Worm (Caenorhabditis elegans) whole organism, mixed stage, embryonic: ENCODE results near the gene pnk-4.

Experiments used
- M03D4.4 ChIP-seq: sonication (generic microtip); optimal IDR thresholded peaks from 2 replicates; lab custom pipeline; 2017; ENCODE audit warnings: mild to moderate bottlenecking, missing genetic modification characterization, missing compliant biosample characterization
- bed-3 ChIP-seq: fragments of 200-800 bp; sonication (Bioruptor generic); optimal IDR thresholded peaks from 3 replicates; lab custom pipeline; 2018; ENCODE audit warnings: mild to moderate bottlenecking, missing genetic modification characterization, moderate library complexity, missing compliant biosample characterization
- blmp-1 ChIP-seq: fragments of 150-350 bp; optimal IDR thresholded peaks from 2 replicates; lab custom pipeline; 2014; ENCODE audit warnings: missing biosample characterization, missing genetic modification characterization
- ceh-39 ChIP-seq: fragments of 150-350 bp; optimal IDR thresholded peaks from 2 replicates; lab custom pipeline; 2014; ENCODE audit warnings: missing biosample characterization, missing genetic modification characterization
- ceh-43 ChIP-seq: fragments of 200-800 bp; sonication (Bioruptor generic); optimal IDR thresholded peaks from 2 replicates; lab custom pipeline; 2018; ENCODE audit warnings: mild to moderate bottlenecking, missing genetic modification characterization, moderate library complexity, missing compliant biosample characterization
- ceh-83 ChIP-seq: fragments of 200-800 bp; sonication (Bioruptor generic); optimal IDR thresholded peaks from 2 replicates; lab custom pipeline; 2018; ENCODE audit warnings: mild to moderate bottlenecking, missing genetic modification characterization, missing compliant biosample characterization
- ces-1 ChIP-seq: fragments of 150-350 bp; optimal IDR thresholded peaks from 2 replicates; lab custom pipeline; 2014; ENCODE audit warnings: missing biosample characterization, missing genetic modification reagents, missing genetic modification characterization
- cnd-1 ChIP-seq: fragments of 200-800 bp; sonication (Bioruptor generic); optimal IDR thresholded peaks from 2 replicates; lab custom pipeline; 2018; ENCODE audit warnings: mild to moderate bottlenecking, missing genetic modification characterization, missing compliant biosample characterization
- drap-1 ChIP-seq: fragments of 200-800 bp; sonication (Bioruptor generic); optimal IDR thresholded peaks from 3 replicates; lab custom pipeline; 2018; ENCODE audit warnings: mild to moderate bottlenecking, missing genetic modification characterization, missing compliant biosample characterization
- elt-3 ChIP-seq: fragments of 150-350 bp; optimal IDR thresholded peaks from 2 replicates; lab custom pipeline; 2014; ENCODE audit warnings: missing biosample characterization, missing genetic modification characterization
- ham-2 ChIP-seq: fragments of 200-800 bp; sonication (Bioruptor generic); optimal IDR thresholded peaks from 2 replicates; lab custom pipeline; 2018; ENCODE audit warnings: mild to moderate bottlenecking, missing genetic modification characterization, missing compliant biosample characterization
- hlh-1 ChIP-seq: fragments of 150-350 bp; optimal IDR thresholded peaks from 2 replicates; lab custom pipeline; 2014; ENCODE audit warnings: missing biosample characterization, missing genetic modification reagents, missing genetic modification characterization
- lin-13 ChIP-seq: fragments of 150-350 bp; optimal IDR thresholded peaks from 2 replicates; lab custom pipeline; 2014; ENCODE audit warnings: missing biosample characterization, missing genetic modification characterization
- lin-32 ChIP-seq: fragments of 200-800 bp; sonication (Bioruptor generic); optimal IDR thresholded peaks from 2 replicates; lab custom pipeline; 2018; ENCODE audit warnings: mild to moderate bottlenecking, missing genetic modification characterization, missing compliant biosample characterization
- lsy-2 ChIP-seq: fragments of 150-350 bp; optimal IDR thresholded peaks from 2 replicates; lab custom pipeline; 2014; ENCODE audit warnings: missing biosample characterization, missing genetic modification characterization
- mep-1 ChIP-seq: fragments of 150-350 bp; optimal IDR thresholded peaks from 2 replicates; lab custom pipeline; 2017; ENCODE audit warnings: missing biosample characterization, missing genetic modification reagents, missing genetic modification characterization, inconsistent platforms
- mls-2 ChIP-seq: sonication (generic microtip); optimal IDR thresholded peaks from 2 replicates; lab custom pipeline; 2016; ENCODE audit warnings: mild to moderate bottlenecking, missing genetic modification characterization, moderate library complexity, missing compliant biosample characterization
- nhr-12 ChIP-seq: fragments of 150-350 bp; optimal IDR thresholded peaks from 2 replicates; lab custom pipeline; 2014; ENCODE audit warnings: missing biosample characterization, missing genetic modification characterization
- nhr-2 ChIP-seq: fragments of 150-350 bp; optimal IDR thresholded peaks from 2 replicates; lab custom pipeline; 2014; ENCODE audit warnings: missing biosample characterization, missing genetic modification characterization
- nhr-237 ChIP-seq: fragments of 150-350 bp; optimal IDR thresholded peaks from 2 replicates; lab custom pipeline; 2014; ENCODE audit warnings: missing biosample characterization, missing genetic modification characterization
- nhr-28 ChIP-seq: fragments of 150-350 bp; optimal IDR thresholded peaks from 2 replicates; lab custom pipeline; 2014; ENCODE audit warnings: missing biosample characterization, missing genetic modification characterization
- nhr-76 ChIP-seq: sonication (generic microtip); optimal IDR thresholded peaks from 2 replicates; lab custom pipeline; 2017; ENCODE audit warnings: missing biosample characterization, missing genetic modification characterization
- pha-4 ChIP-seq: fragments of 150-350 bp; optimal IDR thresholded peaks from 2 replicates; lab custom pipeline; 2018; ENCODE audit warnings: missing biosample characterization, missing genetic modification reagents, missing genetic modification characterization
- sem-2 ChIP-seq: fragments of 200-800 bp; sonication (Bioruptor generic); optimal IDR thresholded peaks from 2 replicates; lab custom pipeline; 2018; ENCODE audit warnings: mild to moderate bottlenecking, missing genetic modification characterization, missing compliant biosample characterization
- snpc-4 ChIP-seq: fragments of 150-350 bp; optimal IDR thresholded peaks from 2 replicates; lab custom pipeline; 2014; ENCODE audit warnings: missing biosample characterization, missing genetic modification characterization
- sptf-1 ChIP-seq: sonication (generic microtip); optimal IDR thresholded peaks from 2 replicates; lab custom pipeline; 2017; ENCODE audit warnings: mild to moderate bottlenecking, missing genetic modification characterization, moderate library complexity, missing compliant biosample characterization
- tbx-8 ChIP-seq: fragments of 200-800 bp; sonication (Bioruptor generic); optimal IDR thresholded peaks from 2 replicates; lab custom pipeline; 2018; ENCODE audit warnings: mild to moderate bottlenecking, missing genetic modification characterization, moderate library complexity, missing compliant biosample characterization
- unc-120 ChIP-seq: sonication (generic microtip); optimal IDR thresholded peaks from 2 replicates; lab custom pipeline; 2017; ENCODE audit warnings: missing genetic modification characterization, missing compliant biosample characterization; ENCODE audit not compliant: poor library complexity, severe bottlenecking
- unc-39 ChIP-seq: fragments of 150-350 bp; optimal IDR thresholded peaks from 2 replicates; lab custom pipeline; 2014; ENCODE audit warnings: missing biosample characterization, missing genetic modification characterization
- unc-62 ChIP-seq: fragments of 150-350 bp; optimal IDR thresholded peaks from 2 replicates; lab custom pipeline; 2014; ENCODE audit warnings: missing biosample characterization, missing genetic modification reagents, missing genetic modification characterization
- zip-8 ChIP-seq: fragments of 150-350 bp; optimal IDR thresholded peaks from 2 replicates; lab custom pipeline; 2014; ENCODE audit warnings: missing biosample characterization, missing genetic modification characterization
- ztf-11 ChIP-seq: fragments of 150-350 bp; optimal IDR thresholded peaks from 2 replicates; lab custom pipeline; 2014; ENCODE audit warnings: missing biosample characterization, missing genetic modification characterization

pnk-4 gene

ce11 chrX:5137716-5138470, 50.3 kb downstream of the pnk-4 start:
- TF ChIP-seq unc-62 (GFP tag; lab: Kevin White, UChicago) (no peak), mls-2 (tag; lab: Kevin White, UChicago) (no peak), ces-1 (no peak), tbx-8 (GFP tag; lab: Kevin White, UChicago) (no peak), M03D4.4 (tag; lab: Kevin White, UChicago) (no peak), nhr-237 (tag; lab: Kevin White, UChicago) (no peak), ceh-83 (GFP tag; lab: Kevin White, UChicago) (no peak), ceh-43 (GFP tag; lab: Kevin White, UChicago) (no peak), mep-1 (tag; lab: Kevin White, UChicago) (no peak), snpc-4 (no peak), ceh-39 (no peak), nhr-28 (tag; lab: Kevin White, UChicago) (no peak), cnd-1 (no peak), zip-8 (tag; lab: Kevin White, UChicago) (no peak), lsy-2 (no peak), nhr-2 (no peak), lin-13 (tag; lab: Kevin White, UChicago) (no peak), blmp-1 (no peak), hlh-1 (tag; lab: Kevin White, UChicago) (no peak), drap-1 (GFP tag; lab: Kevin White, UChicago) (no peak)

- TF ChIP-seq ham-2 (GFP tag; lab: Kevin White, UChicago) = peak; percentile 42
- peak; percentile 72 for TF ChIP-seq M03D4.4 (tag; lab: Kevin White, UChicago)
- TF ChIP-seq nhr-12 (tag; lab: Kevin White, UChicago) = no peak
- peak; percentile 75 for TF ChIP-seq cnd-1
- TF ChIP-seq blmp-1 = no peak
- no peak for TF ChIP-seq tbx-8 (GFP tag; lab: Kevin White, UChicago)
- TF ChIP-seq pha-4 (tag; lab: Kevin White, UChicago) = peak; percentile 32
- no peak for TF ChIP-seq unc-39 (tag; lab: Kevin White, UChicago)
- TF ChIP-seq sptf-1 (tag; lab: Kevin White, UChicago) = peak; percentile 69
- TF ChIP-seq mls-2 (tag; lab: Kevin White, UChicago) = peak; percentile 82
- TF ChIP-seq lin-32 (GFP tag; lab: Kevin White, UChicago) = peak; percentile 43
- TF ChIP-seq nhr-76 (tag; lab: Kevin White, UChicago) = no peak
- peak; percentile 11 for TF ChIP-seq bed-3 (GFP tag; lab: Kevin White, UChicago)
- no peak for TF ChIP-seq nhr-28 (tag; lab: Kevin White, UChicago)
- TF ChIP-seq hlh-1 (tag; lab: Kevin White, UChicago) = peak; percentile 34
- TF ChIP-seq lin-13 (tag; lab: Kevin White, UChicago) = no peak
- TF ChIP-seq unc-120 = peak; percentile 61
- peak; percentile 73 for TF ChIP-seq drap-1 (GFP tag; lab: Kevin White, UChicago)
- no peak for TF ChIP-seq ztf-11 (tag; lab: Kevin White, UChicago)
- peak; percentile 73 for TF ChIP-seq ces-1
- TF ChIP-seq sem-2 (GFP tag; lab: Kevin White, UChicago) = no peak
- TF ChIP-seq elt-3 (tag; lab: Kevin White, UChicago) = no peak
These were observed 52.5 kb downstream of the pnk-4 start for ce11 chrX:5140177-5140576.
